Worm (Caenorhabditis elegans): ENCODE results near the gene Y22D7AR.7.

Gene Y22D7AR.7

ce11 chrIII:1695006-1695405, 7.1 kb upstream of the Y22D7AR.7 start, which contains the start of gene srd-64:
Gene srd-64, minus strand, starts transcription at chrIII:1695106.
- no peak for TF ChIP-seq hlh-15 (tag; optimal IDR thresholded peaks at IDR 0.05)
- no peak for TF ChIP-seq unc-42 (tag; optimal IDR thresholded peaks at IDR 0.05)
- no peak for TF ChIP-seq ztf-16 (tag; optimal IDR thresholded peaks at IDR 0.05)
- TF ChIP-seq dve-1 (tag; optimal IDR thresholded peaks at IDR 0.05) = no peak
- TF ChIP-seq fkh-10 (GFP tag; optimal IDR thresholded peaks at IDR 0.05) = no peak
- TF ChIP-seq ceh-30 (tag; optimal IDR thresholded peaks at IDR 0.05) = no peak
- no peak for TF ChIP-seq eyg-1 (tag; optimal IDR thresholded peaks at IDR 0.05)
- no peak for TF ChIP-seq pqm-1 (tag; optimal IDR thresholded peaks at IDR 0.05)
- no peak for TF ChIP-seq nhr-11 (tag; optimal IDR thresholded peaks at IDR 0.05)
- TF ChIP-seq mec-3 (tag; optimal IDR thresholded peaks at IDR 0.05; ENCODE audit: borderline replicate concordance) = no peak
- no peak for TF ChIP-seq madf-2 (tag; optimal IDR thresholded peaks at IDR 0.05)
- TF ChIP-seq ahr-1 (tag; optimal IDR thresholded peaks at IDR 0.05) = no peak
- no peak for TF ChIP-seq pat-9 (tag; optimal IDR thresholded peaks at IDR 0.05)
- no peak for TF ChIP-seq elt-4 (tag; optimal IDR thresholded peaks at IDR 0.05)
- no peak for TF ChIP-seq lim-6 (tag; optimal IDR thresholded peaks at IDR 0.05)
- no peak for TF ChIP-seq tbx-7 (tag; optimal IDR thresholded peaks at IDR 0.05)
- TF ChIP-seq pha-4 (tag; optimal IDR thresholded peaks at IDR 0.05) = no peak

DNA sequence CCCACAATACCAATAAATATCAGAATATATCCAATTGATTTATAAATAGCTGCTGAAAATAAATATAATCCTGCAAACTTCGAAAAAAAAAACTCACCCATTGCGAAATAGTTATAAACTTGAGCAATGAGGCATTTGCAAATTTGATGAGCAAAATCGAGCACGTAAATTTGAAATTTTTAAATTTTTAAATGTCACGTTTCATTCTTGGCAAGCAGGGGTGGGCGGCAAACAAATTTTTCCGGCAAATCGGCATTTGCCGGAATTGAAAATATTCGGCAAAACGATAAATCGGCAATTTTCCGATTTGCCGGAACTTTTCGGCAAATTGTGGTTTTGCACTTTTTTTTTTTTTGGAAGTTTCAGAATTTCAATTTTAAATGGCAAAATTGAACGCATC, 2.0 kb upstream of the Y22D7AR.7 start, which contains the start of gene Y22D7AR.14:
Y22D7AR.14 (minus strand) TSS at position 101 of the 400 bp plus-strand sequence.
- no peak for TF ChIP-seq ceh-48 (tag; optimal IDR thresholded peaks at IDR 0.05)
- no peak for TF ChIP-seq fkh-6 (tag; optimal IDR thresholded peaks at IDR 0.05)
- no peak for TF ChIP-seq ama-1 (optimal IDR thresholded peaks at IDR 0.05)

DNA sequence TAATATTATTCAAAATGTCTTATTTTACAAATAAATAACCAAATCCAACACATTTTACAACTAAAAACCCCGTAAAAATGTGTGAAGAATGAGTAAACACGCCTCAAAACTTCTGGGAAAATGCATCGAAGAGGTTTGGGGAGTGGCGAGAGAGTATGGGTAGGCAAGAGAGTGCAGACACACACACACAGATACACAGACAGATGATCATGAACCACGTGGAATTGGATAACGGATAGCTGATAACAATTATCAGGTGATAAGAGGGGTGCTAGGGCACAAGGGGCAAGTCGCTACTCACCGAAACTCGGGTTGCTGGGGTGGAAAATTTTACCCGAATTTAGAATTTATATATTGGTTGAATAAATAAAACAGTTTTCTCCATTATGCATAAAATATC, 5.6 kb downstream of the Y22D7AR.7 start:
- TF ChIP-seq elt-2 (tag; optimal IDR thresholded peaks at IDR 0.05) (peak; percentile 86), unc-3 (GFP tag; conservative IDR thresholded peaks at IDR 0.05) (no peak), unc-3 (tag; optimal IDR thresholded peaks at IDR 0.05) (no peak), ceh-9 (tag; optimal IDR thresholded peaks at IDR 0.05) (no peak), pha-4 (tag; optimal IDR thresholded peaks at IDR 0.05) (no peak), ceh-18 (tag; optimal IDR thresholded peaks at IDR 0.05) (peak; percentile 33), ahr-1 (tag; optimal IDR thresholded peaks at IDR 0.05) (no peak), elt-4 (tag; optimal IDR thresholded peaks at IDR 0.05) (no peak), sox-4 (tag; optimal IDR thresholded peaks at IDR 0.05) (no peak), ceh-19 (GFP tag; optimal IDR thresholded peaks at IDR 0.05) (no peak), sox-2 (GFP tag; IDR thresholded peaks at IDR 0.05) (no peak), fkh-6 (tag; optimal IDR thresholded peaks at IDR 0.05) (no peak), T23F11.4 (GFP tag; optimal IDR thresholded peaks at IDR 0.05) (no peak), unc-55 (GFP tag; optimal IDR thresholded peaks at IDR 0.05) (no peak), ceh-14 (tag; optimal IDR thresholded peaks at IDR 0.05) (no peak), unc-42 (tag; optimal IDR thresholded peaks at IDR 0.05) (no peak), tbx-2 (tag; optimal IDR thresholded peaks at IDR 0.05) (no peak), hlh-30 (tag; optimal IDR thresholded peaks at IDR 0.05; ENCODE audit: insufficient read depth) (peak; percentile 51), dve-1 (tag; optimal IDR thresholded peaks at IDR 0.05) (no peak), fax-1 (tag; optimal IDR thresholded peaks at IDR 0.05) (no peak), ceh-31 (tag; optimal IDR thresholded peaks at IDR 0.05) (no peak), fkh-10 (GFP tag; optimal IDR thresholded peaks at IDR 0.05) (no peak), pha-2 (tag; optimal IDR thresholded peaks at IDR 0.05) (no peak)

DNA sequence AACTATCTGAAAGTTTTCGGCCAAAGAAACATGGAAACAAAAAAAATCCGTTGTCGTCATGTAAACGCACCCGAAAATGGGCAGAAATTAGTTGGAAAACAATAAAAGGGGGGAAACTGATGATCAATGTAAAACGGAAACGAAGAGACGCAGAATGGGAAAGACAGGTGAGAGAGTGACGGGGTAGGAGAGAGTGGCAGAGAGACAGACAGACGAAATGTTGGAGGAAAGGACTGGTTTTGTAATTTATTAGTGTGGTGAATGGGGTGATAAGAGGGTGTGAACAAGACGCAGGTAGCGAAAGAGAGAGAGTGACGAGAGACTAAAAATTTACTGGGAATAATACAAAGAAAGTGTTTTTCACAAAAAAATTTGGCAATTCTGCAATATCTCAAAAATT, 6.9 kb downstream of the Y22D7AR.7 start:
- TF ChIP-seq eyg-1 (tag; optimal IDR thresholded peaks at IDR 0.05) (no peak), che-1 (tag; optimal IDR thresholded peaks at IDR 0.05) (no peak), tbx-2 (tag; optimal IDR thresholded peaks at IDR 0.05) (peak; percentile 44), ets-4 (tag; optimal IDR thresholded peaks at IDR 0.05) (peak; percentile 55), elt-2 (tag; optimal IDR thresholded peaks at IDR 0.05) (peak; percentile 83), K02D7.2 (tag; optimal IDR thresholded peaks at IDR 0.05) (no peak), lin-11 (tag; optimal IDR thresholded peaks at IDR 0.05) (no peak), ceh-24 (tag; optimal IDR thresholded peaks at IDR 0.05) (no peak), dve-1 (tag; optimal IDR thresholded peaks at IDR 0.05) (peak; percentile 15), hlh-8 (tag; optimal IDR thresholded peaks at IDR 0.05) (no peak), rnt-1 (tag; optimal IDR thresholded peaks at IDR 0.05) (peak; percentile 27), pqm-1 (tag; optimal IDR thresholded peaks at IDR 0.05) (no peak), ceh-31 (tag; optimal IDR thresholded peaks at IDR 0.05) (peak; percentile 46), pros-1 (tag; optimal IDR thresholded peaks at IDR 0.05) (no peak), ceh-34 (tag; optimal IDR thresholded peaks at IDR 0.05) (no peak), unc-3 (GFP tag; conservative IDR thresholded peaks at IDR 0.05) (no peak), unc-3 (tag; optimal IDR thresholded peaks at IDR 0.05) (no peak), hlh-13 (GFP tag; optimal IDR thresholded peaks at IDR 0.05) (no peak), nfya-1 (tag; optimal IDR thresholded peaks at IDR 0.05) (peak; percentile 35), C08G9.2 (tag; optimal IDR thresholded peaks at IDR 0.05) (peak; percentile 15), unc-55 (GFP tag; optimal IDR thresholded peaks at IDR 0.05) (peak; percentile 91)
